Worm (Caenorhabditis elegans): ENCODE results near the gene C14C10.2.
A peak's percentile ranks its signal among the peaks of the same experiment; 100 is the strongest.

The C14C10.2 gene

DNA sequence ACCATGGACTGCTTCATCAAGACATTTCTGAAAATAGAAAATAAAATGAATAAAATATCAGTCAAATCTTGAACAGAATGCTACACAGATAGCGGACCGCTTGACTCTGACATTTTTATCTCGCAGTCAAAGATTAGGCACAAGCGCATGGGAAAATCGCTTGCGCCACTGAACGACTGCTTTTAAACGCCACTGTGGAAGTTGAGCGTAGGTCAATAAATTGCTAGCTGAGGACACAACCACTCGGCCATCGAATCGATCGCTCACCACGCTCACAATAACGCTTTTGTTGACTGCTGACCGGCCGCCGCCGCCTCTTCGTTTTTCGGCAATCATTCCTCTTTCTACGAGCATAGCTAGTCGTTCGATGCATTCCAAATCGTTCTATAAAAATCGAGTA, 4.5 kb upstream of the C14C10.2 start:
- TF ChIP-seq C04F5.9 (tag; optimal IDR thresholded peaks at IDR 0.05) (no peak), mef-2 (tag; optimal IDR thresholded peaks at IDR 0.05) (no peak), C16A3.4 (tag; optimal IDR thresholded peaks at IDR 0.05) (peak; percentile 66), hpl-2 (GFP tag; optimal IDR thresholded peaks at IDR 0.05) (no peak), irx-1 (tag; optimal IDR thresholded peaks at IDR 0.05) (peak; percentile 25), lin-35 (GFP tag; optimal IDR thresholded peaks at IDR 0.05) (peak; percentile 44 to 76), lsy-2 (tag; optimal IDR thresholded peaks at IDR 0.05) (peak; percentile 35 to 60), elt-2 (tag; optimal IDR thresholded peaks at IDR 0.05) (peak; percentile 6), nhr-76 (tag; optimal IDR thresholded peaks at IDR 0.05) (peak; percentile 63), grh-1 (GFP tag; IDR thresholded peaks at IDR 0.05) (0 out of 2 replicates have a peak, but pooled peaks have one; percentile 21), swsn-7 (tag; optimal IDR thresholded peaks at IDR 0.05) (peak; percentile 58), rnt-1 (tag; optimal IDR thresholded peaks at IDR 0.05) (peak; percentile 68), ceh-82 (tag; optimal IDR thresholded peaks at IDR 0.05) (peak; percentile 26 to 51 (median 34)), jun-1 (tag; optimal IDR thresholded peaks at IDR 0.05) (peak; percentile 41), nhr-12 (tag; optimal IDR thresholded peaks at IDR 0.05) (no peak), nhr-77 (tag; optimal IDR thresholded peaks at IDR 0.05) (peak; percentile 22), nhr-20 (tag; optimal IDR thresholded peaks at IDR 0.05) (peak; percentile 59), ceh-88 (GFP tag; IDR thresholded peaks at IDR 0.05) (no peak), nhr-47 (tag; optimal IDR thresholded peaks at IDR 0.05) (peak; percentile 64), zip-4 (GFP tag; optimal IDR thresholded peaks at IDR 0.05) (no peak), Y116A8C.19 (tag; optimal IDR thresholded peaks at IDR 0.05; ENCODE audit: borderline replicate concordance) (no peak), snpc-4 (tag; optimal IDR thresholded peaks at IDR 0.05) (peak; percentile 22), skn-1 (tag; optimal IDR thresholded peaks at IDR 0.05) (peak; percentile 41), mab-9 (GFP tag; IDR thresholded peaks at IDR 0.05) (no peak), fkh-4 (tag; optimal IDR thresholded peaks at IDR 0.05; ENCODE audit: borderline replicate concordance) (no peak), blmp-1 (tag; optimal IDR thresholded peaks at IDR 0.05) (no peak), fos-1 (tag; optimal IDR thresholded peaks at IDR 0.05) (no peak), nhr-71 (tag; optimal IDR thresholded peaks at IDR 0.05) (peak; percentile 71), dpl-1 (GFP tag; optimal IDR thresholded peaks at IDR 0.05) (peak in 2 of 3 experiments; percentile 33 to 34), pax-3 (tag; optimal IDR thresholded peaks at IDR 0.05) (peak; percentile 1), ama-1 (optimal IDR thresholded peaks at IDR 0.05) (no peak), ceh-90 (tag; optimal IDR thresholded peaks at IDR 0.05) (no peak), unc-130 (tag; optimal IDR thresholded peaks at IDR 0.05) (peak; percentile 73), sptf-1 (tag; optimal IDR thresholded peaks at IDR 0.05) (no peak), tbx-2 (tag; optimal IDR thresholded peaks at IDR 0.05) (peak; percentile 24), elt-3 (tag; optimal IDR thresholded peaks at IDR 0.05) (peak in 2 of 6 experiments; percentile 2 to 8), alr-1 (tag; optimal IDR thresholded peaks at IDR 0.05; ENCODE audit: borderline replicate concordance) (no peak), nhr-90 (tag; optimal IDR thresholded peaks at IDR 0.05; ENCODE audit: poor library complexity) (peak; percentile 72), lin-14 (GFP tag; optimal IDR thresholded peaks at IDR 0.05) (peak; percentile 44), snu-23 (GFP tag; optimal IDR thresholded peaks at IDR 0.05) (peak; percentile 71), efl-1 (optimal IDR thresholded peaks at IDR 0.05) (peak; percentile 45 to 52), efl-1 (GFP tag; optimal IDR thresholded peaks at IDR 0.05 in 1 of 2) (peak; percentile 23 to 93), lin-15B (tag; optimal IDR thresholded peaks at IDR 0.05) (no peak), unc-62 (GFP tag; optimal IDR thresholded peaks at IDR 0.05) (no peak), mdl-1 (tag; optimal IDR thresholded peaks at IDR 0.05) (no peak), sox-4 (tag; optimal IDR thresholded peaks at IDR 0.05) (no peak), vab-15 (tag; optimal IDR thresholded peaks at IDR 0.05) (peak; percentile 57), F16B12.6 (tag; optimal IDR thresholded peaks at IDR 0.05) (peak; percentile 21), nhr-85 (tag) (peak; percentile 76), nhr-237 (tag; optimal IDR thresholded peaks at IDR 0.05) (no peak), xbp-1 (tag; optimal IDR thresholded peaks at IDR 0.05) (peak; percentile 52), unc-86 (tag; optimal IDR thresholded peaks at IDR 0.05) (no peak), ztf-11 (tag; optimal IDR thresholded peaks at IDR 0.05) (peak in 1 of 2 experiments; percentile 61), dsc-1 (tag; optimal IDR thresholded peaks at IDR 0.05) (peak; percentile 62)

Measured in whole organism, L1 larva.